Worm (Caenorhabditis elegans) whole organism, L4 larva: ENCODE data around the gene fip-2.
A peak's percentile ranks its signal among the peaks of the same experiment; 100 is the strongest.

Source experiments
- D1046.2 ChIP-seq: fragments of 200-800 bp; sonication (Bioruptor generic); IDR thresholded peaks from 2 replicates; pipeline ENCODE4 v1.3.6; 2022; ENCODE audit warnings: missing genetic modification characterization, missing compliant biosample characterization
- F44E2.7 ChIP-seq: fragments of 200-800 bp; sonication (Bioruptor generic); IDR thresholded peaks from 2 replicates; pipeline ENCODE4 v2.1.2; 2022; ENCODE audit warnings: missing genetic modification characterization, missing compliant biosample characterization
- F49E8.2 ChIP-seq: sonication (generic microtip); optimal IDR thresholded peaks from 2 replicates; lab custom pipeline; 2016; ENCODE audit warnings: missing compliant biosample characterization, mild to moderate bottlenecking, missing genetic modification characterization, borderline replicate concordance
- Y5F2A.4 ChIP-seq: fragments of 200-800 bp; sonication (Bioruptor generic); optimal IDR thresholded peaks from 2 replicates; lab custom pipeline; 2018; ENCODE audit warnings: mild to moderate bottlenecking, missing genetic modification characterization, missing compliant biosample characterization
- ZK546.5 ChIP-seq, 2 experiments: sonication (generic microtip); optimal IDR thresholded peaks; 2 replicates each; lab custom pipeline; 2017; ENCODE audit warnings: missing biosample characterization in 2 of 2, missing genetic modification characterization in 2 of 2
- aha-1 ChIP-seq: fragments of 150-350 bp; peaks from one replicate; lab custom pipeline; 2014; ENCODE audit warnings: missing biosample characterization, missing genetic modification characterization
- attf-4 ChIP-seq: sonication (generic microtip); optimal IDR thresholded peaks from 3 replicates; lab custom pipeline; 2017; ENCODE audit warnings: missing biosample characterization, missing genetic modification characterization
- ceh-20 ChIP-seq: fragments of 200-800 bp; sonication (Bioruptor generic); IDR thresholded peaks from 2 replicates; pipeline ENCODE4 v1.3.6; 2022; ENCODE audit warnings: missing genetic modification reagents, missing genetic modification characterization, missing compliant biosample characterization
- ceh-28 ChIP-seq: fragments of 150-350 bp; optimal IDR thresholded peaks from 2 replicates; lab custom pipeline; 2014; ENCODE audit warnings: missing biosample characterization, missing genetic modification reagents, missing genetic modification characterization
- ceh-32 ChIP-seq: sonication (generic microtip); optimal IDR thresholded peaks from 2 replicates; lab custom pipeline; 2016; ENCODE audit warnings: mild to moderate bottlenecking, missing genetic modification characterization, missing compliant biosample characterization; ENCODE audit not compliant: poor library complexity
- ces-1 ChIP-seq: fragments of 150-350 bp; sonication (generic microtip); optimal IDR thresholded peaks from 4 replicates; lab custom pipeline; 2014; ENCODE audit warnings: missing biosample characterization, missing genetic modification reagents, missing genetic modification characterization
- cey-2 ChIP-seq: sonication (generic microtip); optimal IDR thresholded peaks from 3 replicates; lab custom pipeline; 2017; ENCODE audit warnings: missing genetic modification characterization, mild to moderate bottlenecking, missing compliant biosample characterization, antibody characterized with exemption, borderline replicate concordance; ENCODE audit not compliant: insufficient read depth
- daf-16 ChIP-seq, 3 experiments: sonication (generic microtip); optimal IDR thresholded peaks; 2 replicates each; lab custom pipeline; 2016 to 2017; ENCODE audit warnings: missing genetic modification characterization in 3 of 3, missing genetic modification reagents in 3 of 3, mild to moderate bottlenecking in 2 of 3, missing compliant biosample characterization in 2 of 3, missing biosample characterization in 1 of 3, moderate library complexity in 1 of 3
- dmd-6 ChIP-seq: fragments of 200-800 bp; sonication (Bioruptor generic); IDR thresholded peaks from 2 replicates; pipeline ENCODE4 v1.3.6; 2022; ENCODE audit warnings: missing genetic modification reagents, missing genetic modification characterization, missing compliant biosample characterization
- dve-1 ChIP-seq: sonication (generic microtip); optimal IDR thresholded peaks from 2 replicates; lab custom pipeline; 2017; ENCODE audit warnings: antibody characterized with exemption, mild to moderate bottlenecking, missing genetic modification characterization, missing compliant biosample characterization; ENCODE audit not compliant: insufficient read depth
- egl-43 ChIP-seq: fragments of 200-800 bp; sonication (Bioruptor generic); IDR thresholded peaks from 2 replicates; pipeline ENCODE4 v1.3.6; 2022; ENCODE audit warnings: missing genetic modification reagents, missing genetic modification characterization, missing compliant biosample characterization
- gei-8 ChIP-seq: fragments of 200-800 bp; sonication (Bioruptor generic); optimal IDR thresholded peaks from 2 replicates; lab custom pipeline; 2018; ENCODE audit warnings: mild to moderate bottlenecking, missing genetic modification characterization, missing compliant biosample characterization
- hif-1 ChIP-seq, 2 experiments: sonication (generic microtip); optimal IDR thresholded peaks; 2 replicates each; lab custom pipeline; 2016 to 2017; ENCODE audit warnings: missing compliant biosample characterization in 2 of 2, missing genetic modification characterization in 2 of 2, missing genetic modification reagents in 2 of 2, missing genotype in 2 of 2, mild to moderate bottlenecking in 1 of 2
- hlh-11 ChIP-seq: fragments of 200-800 bp; sonication (Bioruptor generic); optimal IDR thresholded peaks from 2 replicates; lab custom pipeline; 2018; ENCODE audit warnings: mild to moderate bottlenecking, missing genetic modification characterization, missing compliant biosample characterization
- hlh-30 ChIP-seq: sonication (generic microtip); optimal IDR thresholded peaks from 2 replicates; lab custom pipeline; 2017; ENCODE audit warnings: antibody characterized with exemption, mild to moderate bottlenecking, missing genetic modification characterization, missing compliant biosample characterization; ENCODE audit not compliant: insufficient read depth
- lim-7 ChIP-seq: fragments of 200-800 bp; sonication (Bioruptor generic); IDR thresholded peaks from 2 replicates; pipeline ENCODE4 v1.3.6; 2022; ENCODE audit warnings: missing genetic modification characterization, missing compliant biosample characterization
- lin-1 ChIP-seq: fragments of 200-800 bp; sonication (Bioruptor generic); IDR thresholded peaks from 2 replicates; pipeline ENCODE4 v1.3.6; 2022; ENCODE audit warnings: missing genetic modification reagents, missing genetic modification characterization, missing compliant biosample characterization
- lin-13 ChIP-seq: fragments of 150-350 bp; optimal IDR thresholded peaks from 2 replicates; lab custom pipeline; 2014; ENCODE audit warnings: missing biosample characterization, missing genetic modification reagents, missing genetic modification characterization
- lir-3 ChIP-seq: sonication (generic microtip); optimal IDR thresholded peaks from 2 replicates; lab custom pipeline; 2016; ENCODE audit warnings: mild to moderate bottlenecking, missing genetic modification characterization, missing compliant biosample characterization
- madf-5 ChIP-seq, 2 experiments: fragments of 200-800 bp; sonication (Bioruptor generic); IDR thresholded peaks; 2 replicates each; pipeline ENCODE4 v1.3.6; 2022; ENCODE audit warnings: missing compliant biosample characterization in 2 of 2, missing genetic modification characterization in 2 of 2
- mdl-1 ChIP-seq, 2 experiments: fragments of 150-350 bp in 1 of 2; sonication (generic microtip) in 1 of 2; optimal IDR thresholded peaks; 2 replicates each; lab custom pipeline; 2014 to 2017; ENCODE audit warnings: missing biosample characterization in 2 of 2, missing genetic modification characterization in 2 of 2
- mxl-3 ChIP-seq: fragments of 200-800 bp; sonication (Bioruptor generic); optimal IDR thresholded peaks from 2 replicates; lab custom pipeline; 2018; ENCODE audit warnings: mild to moderate bottlenecking, missing genetic modification characterization, missing compliant biosample characterization
- nhr-102 ChIP-seq: sonication (generic microtip); optimal IDR thresholded peaks from 2 replicates; lab custom pipeline; 2016; ENCODE audit warnings: mild to moderate bottlenecking, missing genetic modification characterization, moderate library complexity, missing compliant biosample characterization
- nhr-25 ChIP-seq: sonication (generic microtip); optimal IDR thresholded peaks from 2 replicates; lab custom pipeline; 2017; ENCODE audit warnings: missing genetic modification characterization, mild to moderate bottlenecking, missing compliant biosample characterization, antibody characterized with exemption, moderate library complexity, borderline replicate concordance; ENCODE audit not compliant: insufficient read depth
- nhr-28 ChIP-seq: fragments of 150-350 bp; optimal IDR thresholded peaks from 2 replicates; lab custom pipeline; 2014; ENCODE audit warnings: missing biosample characterization, missing genetic modification characterization
- nhr-77 ChIP-seq: fragments of 150-350 bp; optimal IDR thresholded peaks from 2 replicates; lab custom pipeline; 2014; ENCODE audit warnings: missing biosample characterization, missing genetic modification characterization
- pha-4 ChIP-seq, 2 experiments: fragments of 150-350 bp in 1 of 2; fragments of 200-800 bp in 1 of 2; sonication (Bioruptor generic) in 1 of 2; IDR thresholded peaks in 1 of 2; optimal IDR thresholded peaks in 1 of 2; 2 replicates each; pipeline versions ENCODE4 v1.3.6 to Lab custom; 2014 to 2022; ENCODE audit warnings: missing genetic modification characterization in 2 of 2, missing genetic modification reagents in 2 of 2, missing biosample characterization in 1 of 2, missing compliant biosample characterization in 1 of 2
- pqm-1 ChIP-seq: sonication (generic microtip); optimal IDR thresholded peaks from 2 replicates; lab custom pipeline; 2017; ENCODE audit warnings: missing biosample characterization, missing genetic modification characterization
- saeg-2 ChIP-seq: fragments of 200-800 bp; sonication (Bioruptor generic); IDR thresholded peaks from 2 replicates; pipeline ENCODE4 v1.3.6; 2022; ENCODE audit warnings: missing genetic modification reagents, missing genetic modification characterization, missing compliant biosample characterization
- spr-3 ChIP-seq: fragments of 200-800 bp; sonication (Bioruptor generic); optimal IDR thresholded peaks from 2 replicates; lab custom pipeline; 2018; ENCODE audit warnings: mild to moderate bottlenecking, missing genetic modification characterization, missing compliant biosample characterization
- tag-97 ChIP-seq: fragments of 200-800 bp; sonication (Bioruptor generic); IDR thresholded peaks from 2 replicates; pipeline ENCODE4 v1.3.6; 2022; ENCODE audit warnings: missing genetic modification characterization, missing compliant biosample characterization
- unc-62 ChIP-seq, 3 experiments: fragments of 150-350 bp in 1 of 3; sonication (generic microtip); optimal IDR thresholded peaks in 2 of 3; peaks in 1 of 3; 1 replicate in 1 of 3; 2 replicates in 2 of 3; lab custom pipeline; 2014 to 2017; ENCODE audit warnings: missing biosample characterization in 3 of 3, missing genetic modification characterization in 3 of 3, missing genetic modification reagents in 3 of 3, missing genotype in 1 of 3
- zfp-2 ChIP-seq: sonication (generic microtip); optimal IDR thresholded peaks from 2 replicates; lab custom pipeline; 2016; ENCODE audit warnings: mild to moderate bottlenecking, missing genetic modification characterization, missing compliant biosample characterization
- zip-11 ChIP-seq: fragments of 200-800 bp; sonication (Bioruptor generic); IDR thresholded peaks from 2 replicates; pipeline ENCODE4 v1.3.6; 2022; ENCODE audit warnings: missing genetic modification characterization, missing compliant biosample characterization
- zip-2 ChIP-seq: fragments of 150-350 bp; optimal IDR thresholded peaks from 2 replicates; lab custom pipeline; 2014; ENCODE audit warnings: missing biosample characterization, missing genetic modification characterization
- ztf-11 ChIP-seq: fragments of 150-350 bp; optimal IDR thresholded peaks from 2 replicates; lab custom pipeline; 2014; ENCODE audit warnings: missing biosample characterization, missing genetic modification characterization

The fip-2 gene

ce11 chrV:9079965-9080432, 12.2 kb downstream of the fip-2 start (continued):
- TF ChIP-seq zfp-2 (tag; lab: Kevin White, UChicago) = no peak
- TF ChIP-seq gei-8 (GFP tag; lab: Kevin White, UChicago) = peak; percentile 76
- TF ChIP-seq zip-2 (tag; lab: Kevin White, UChicago) = no peak
- no peak for TF ChIP-seq tag-97 (GFP tag; lab: Robert Waterston, UW)
- TF ChIP-seq lin-13 (GFP tag; lab: Kevin White, UChicago) = peak; percentile 36
- no peak for TF ChIP-seq ZK546.5 (tag; optimal IDR thresholded peaks at IDR 0.05; lab: Kevin White, UChicago)
- no peak for TF ChIP-seq ceh-20 (GFP tag; lab: Robert Waterston, UW)
- no peak for TF ChIP-seq ztf-11 (tag; lab: Kevin White, UChicago)
- peak; percentile 85 for TF ChIP-seq dve-1 (tag; lab: Kevin White, UChicago)
- no peak for TF ChIP-seq lim-7 (GFP tag; lab: Robert Waterston, UW)
- no peak for TF ChIP-seq lir-3 (tag; lab: Kevin White, UChicago)
- no peak for TF ChIP-seq ceh-32 (tag; lab: Kevin White, UChicago)
- TF ChIP-seq pha-4 (GFP tag; IDR thresholded peaks at IDR 0.05; lab: Robert Waterston, UW) = peak; percentile 71
- TF ChIP-seq pha-4 (tag; optimal IDR thresholded peaks at IDR 0.05; lab: Kevin White, UChicago) = no peak
- peak; percentile 96 for TF ChIP-seq hlh-11
- no peak for TF ChIP-seq attf-4 (tag; lab: Kevin White, UChicago)

- TF ChIP-seq pha-4 (GFP tag; IDR thresholded peaks at IDR 0.05; lab: Robert Waterston, UW) = no peak
- TF ChIP-seq pha-4 (tag; optimal IDR thresholded peaks at IDR 0.05; lab: Kevin White, UChicago) = peak; percentile 62
- TF ChIP-seq daf-16 (GFP tag; optimal IDR thresholded peaks at IDR 0.05; lab: Kevin White, UChicago) = no peak
- TF ChIP-seq daf-16 (tag; optimal IDR thresholded peaks at IDR 0.05; lab: Kevin White, UChicago) = peak; percentile 71
- peak; percentile 4 for TF ChIP-seq nhr-77 (tag; lab: Kevin White, UChicago)
- TF ChIP-seq dve-1 (tag; lab: Kevin White, UChicago) = peak; percentile 70
- TF ChIP-seq Y5F2A.4 (GFP tag; lab: Kevin White, UChicago) = no peak
- TF ChIP-seq aha-1 (tag; lab: Kevin White, UChicago) = peak; percentile 65
- TF ChIP-seq hif-1 (tag; optimal IDR thresholded peaks at IDR 0.05; lab: Kevin White, UChicago) = peak in 1 of 2 experiments; percentile 16
- peak; percentile 29 for TF ChIP-seq hlh-30 (tag; lab: Kevin White, UChicago)
- no peak for TF ChIP-seq cey-2 (tag; lab: Kevin White, UChicago)
- peak; percentile 57 for TF ChIP-seq hlh-11
- TF ChIP-seq F49E8.2 = no peak
- peak; percentile 38 for TF ChIP-seq nhr-28
- TF ChIP-seq nhr-25 = no peak
- TF ChIP-seq pqm-1 (tag; lab: Kevin White, UChicago) = peak; percentile 44
- TF ChIP-seq egl-43 (GFP tag; lab: Robert Waterston, UW) = no peak
- TF ChIP-seq ceh-32 (tag; lab: Kevin White, UChicago) = no peak
Measured at ce11 chrV:9081410-9081809, 13.6 kb downstream of the fip-2 start.

- TF ChIP-seq nhr-28 = peak; percentile 37
- no peak for TF ChIP-seq ceh-28
- no peak for TF ChIP-seq zip-2 (tag; lab: Kevin White, UChicago)
- peak in 1 of 2 experiments; percentile 95 for TF ChIP-seq unc-62 (GFP tag; optimal IDR thresholded peaks at IDR 0.05 in 1 of 2; lab: Kevin White, UChicago)
- TF ChIP-seq unc-62 (tag; optimal IDR thresholded peaks at IDR 0.05; lab: Kevin White, UChicago) = no peak
- peak; percentile 9 for TF ChIP-seq hlh-11
- TF ChIP-seq zip-11 (GFP tag; lab: Robert Waterston, UW) = no peak
Measured at ce11 chrV:9082350-9082749, 14.6 kb downstream of the fip-2 start.

ce11 chrV:9084252-9084651, 16.5 kb downstream of the fip-2 start:
- no peak for TF ChIP-seq saeg-2 (GFP tag; lab: Robert Waterston, UW)
- TF ChIP-seq spr-3 = no peak
- TF ChIP-seq mdl-1 (tag; optimal IDR thresholded peaks at IDR 0.05; lab: Kevin White, UChicago) = peak in 1 of 2 experiments; percentile 24
- TF ChIP-seq ces-1 (GFP tag; lab: Kevin White, UChicago) = no peak
- TF ChIP-seq lin-1 (GFP tag; lab: Robert Waterston, UW) = no peak
- TF ChIP-seq madf-5 (GFP tag; IDR thresholded peaks at IDR 0.05; lab: Robert Waterston, UW) = no peak
- TF ChIP-seq nhr-102 (tag; lab: Kevin White, UChicago) = no peak
- TF ChIP-seq F44E2.7 = no peak
- no peak for TF ChIP-seq D1046.2 (GFP tag; lab: Robert Waterston, UW)
- TF ChIP-seq ceh-32 (tag; lab: Kevin White, UChicago) = no peak
- TF ChIP-seq mxl-3 = no peak
- 0 out of 2 replicates have a peak, but pooled peaks have one; percentile 30 for TF ChIP-seq dmd-6
- peak; percentile 48 for TF ChIP-seq nhr-28
